Fruit fly (Drosophila melanogaster) whole organism, embryonic: ENCODE measurements around the gene sage.

Experiments
- Atf-2 ChIP-seq: fragments of 200-800 bp; sonication (Bioruptor generic); optimal IDR thresholded peaks from 2 replicates; lab custom pipeline; 2016; ENCODE audit warnings: missing biosample characterization, missing genetic modification characterization
- CG10267 ChIP-seq: fragments of 200-800 bp; sonication (Bioruptor generic); optimal IDR thresholded peaks from 2 replicates; lab custom pipeline; 2018; ENCODE audit warnings: missing biosample characterization, mild to moderate bottlenecking, missing genetic modification characterization, moderate library complexity
- CG12659 ChIP-seq: fragments of 200-800 bp; sonication (Bioruptor generic); optimal IDR thresholded peaks from 3 replicates; lab custom pipeline; 2017; ENCODE audit warnings: mild to moderate bottlenecking, missing biosample characterization, missing genetic modification reagents, missing genetic modification characterization
- CG13123 ChIP-seq: fragments of 200-800 bp; sonication (Bioruptor generic); optimal IDR thresholded peaks from 2 replicates; lab custom pipeline; 2016; ENCODE audit warnings: missing biosample characterization, missing genetic modification characterization
- CG13624 ChIP-seq: fragments of 200-800 bp; sonication (Bioruptor generic); optimal IDR thresholded peaks from 2 replicates; lab custom pipeline; 2016; ENCODE audit warnings: missing biosample characterization, missing genetic modification characterization
- CG14710 ChIP-seq: fragments of 200-800 bp; sonication (Bioruptor generic); optimal IDR thresholded peaks from 3 replicates; lab custom pipeline; 2019; ENCODE audit warnings: missing biosample characterization, mild to moderate bottlenecking, missing genetic modification characterization, moderate library complexity
- CG1647 ChIP-seq: fragments of 200-800 bp; sonication (Bioruptor generic); optimal IDR thresholded peaks from 3 replicates; lab custom pipeline; 2016; ENCODE audit warnings: missing biosample characterization, missing genetic modification characterization
- CG17359 ChIP-seq: fragments of 200-800 bp; sonication (Bioruptor generic); optimal IDR thresholded peaks from 3 replicates; lab custom pipeline; 2018; ENCODE audit warnings: missing biosample characterization, mild to moderate bottlenecking, missing genetic modification characterization, moderate library complexity
- CG33213 ChIP-seq: fragments of 200-800 bp; sonication (Bioruptor generic); optimal IDR thresholded peaks from 3 replicates; lab custom pipeline; 2016; ENCODE audit warnings: missing biosample characterization, missing genetic modification characterization
- CG34224 ChIP-seq: fragments of 200-800 bp; sonication (Bioruptor generic); IDR thresholded peaks from 3 replicates; pipeline ENCODE4 v1.3.6; 2022; ENCODE audit warnings: missing biosample characterization, missing genetic modification characterization; ENCODE audit not compliant: partially characterized antibody
- CG34376 ChIP-seq: fragments of 200-800 bp; sonication (Bioruptor generic); optimal IDR thresholded peaks from 2 replicates; lab custom pipeline; 2018; ENCODE audit warnings: missing biosample characterization, mild to moderate bottlenecking, missing genetic modification characterization
- CG3726 ChIP-seq: fragments of 200-800 bp; sonication (Bioruptor generic); IDR thresholded peaks from 3 replicates; pipeline ENCODE4, ENCODE4 v1.3.6; 2022; ENCODE audit warnings: missing biosample characterization, missing genetic modification characterization
- CG3847 ChIP-seq: fragments of 200-800 bp; sonication (Bioruptor generic); IDR thresholded peaks from 2 replicates; pipeline ENCODE4 v1.3.6; 2022; ENCODE audit warnings: missing biosample characterization, missing genetic modification characterization
- CG6689 ChIP-seq: fragments of 200-800 bp; sonication (Bioruptor generic); IDR thresholded peaks from 2 replicates; pipeline ENCODE4 v1.3.6; 2022; ENCODE audit warnings: missing biosample characterization, missing genetic modification characterization
- CG7357 ChIP-seq: fragments of 200-800 bp; sonication (Bioruptor generic); IDR thresholded peaks from 3 replicates; pipeline ENCODE4 v1.3.6; 2022; ENCODE audit warnings: missing biosample characterization, missing genetic modification characterization
- CG8290 ChIP-seq, 3 experiments: fragments of 200-800 bp; sonication (Bioruptor generic); optimal IDR thresholded peaks; 2 replicates each; lab custom pipeline; 2016 to 2019; ENCODE audit warnings: missing biosample characterization in 3 of 3, missing genetic modification characterization in 3 of 3, mild to moderate bottlenecking in 2 of 3, moderate library complexity in 1 of 3
- CG9437 ChIP-seq: fragments of 200-800 bp; sonication (Bioruptor generic); optimal IDR thresholded peaks from 2 replicates; lab custom pipeline; 2018; ENCODE audit warnings: missing biosample characterization, mild to moderate bottlenecking, missing genetic modification characterization
- CG9727 ChIP-seq: fragments of 200-800 bp; sonication (Bioruptor generic); optimal IDR thresholded peaks from 3 replicates; lab custom pipeline; 2017; ENCODE audit warnings: missing biosample characterization, mild to moderate bottlenecking, missing genetic modification characterization
- CG9932 ChIP-seq: fragments of 200-800 bp; sonication (Bioruptor generic); IDR thresholded peaks from 2 replicates; pipeline ENCODE4 v1.3.6; 2022; ENCODE audit warnings: missing biosample characterization, missing genetic modification characterization
- D ChIP-seq, 2 experiments: fragments of 200-800 bp in 1 of 2; fragments of >200 bp in 1 of 2; sonication (Bioruptor generic) in 1 of 2; optimal IDR thresholded peaks; 2 replicates in 1 of 2; 3 replicates in 1 of 2; lab custom pipeline; 2017; ENCODE audit warnings: mild to moderate bottlenecking in 1 of 2, missing biosample characterization in 1 of 2, missing genetic modification characterization in 1 of 2, missing genetic modification reagents in 1 of 2
- Gsc ChIP-seq: fragments of 200-800 bp; sonication (Bioruptor generic); IDR thresholded peaks from 2 replicates; pipeline ENCODE4 v1.3.6; 2022; ENCODE audit warnings: missing biosample characterization, missing genetic modification characterization
- Hr51 ChIP-seq, 2 experiments: fragments of 200-800 bp; sonication (Bioruptor generic); optimal IDR thresholded peaks; 2 replicates in 1 of 2; 3 replicates in 1 of 2; lab custom pipeline; 2016 to 2018; ENCODE audit warnings: missing biosample characterization in 2 of 2, missing genetic modification characterization in 2 of 2, mild to moderate bottlenecking in 1 of 2, moderate library complexity in 1 of 2
- Lhr ChIP-seq: fragments of 200-800 bp; sonication (Bioruptor generic); optimal IDR thresholded peaks from 3 replicates; lab custom pipeline; 2017; ENCODE audit warnings: mild to moderate bottlenecking, missing biosample characterization, missing genetic modification reagents, missing genetic modification characterization
- Lpt ChIP-seq: fragments of >200 bp; optimal IDR thresholded peaks from 2 replicates; lab custom pipeline; 2018; ENCODE audit warnings: missing biosample characterization, missing genetic modification characterization
- MBD-R2 ChIP-seq: fragments of 200-800 bp; sonication (Bioruptor generic); IDR thresholded peaks from 2 replicates; pipeline ENCODE4 v1.3.6; 2022; ENCODE audit warnings: missing biosample characterization, missing genetic modification characterization
- MESR4 ChIP-seq: fragments of 200-800 bp; sonication (Bioruptor generic); optimal IDR thresholded peaks from 2 replicates; lab custom pipeline; 2018; ENCODE audit warnings: missing biosample characterization, mild to moderate bottlenecking, missing genetic modification characterization, moderate library complexity
- Max ChIP-seq: fragments of 200-800 bp; sonication (Bioruptor generic); optimal IDR thresholded peaks from 2 replicates; lab custom pipeline; 2016; ENCODE audit warnings: missing biosample characterization, mild to moderate bottlenecking, missing genetic modification characterization
- Nf-YC ChIP-seq: fragments of 200-800 bp; optimal IDR thresholded peaks from 3 replicates; lab custom pipeline; 2019; ENCODE audit warnings: missing biosample characterization, mild to moderate bottlenecking, missing genetic modification characterization, moderate library complexity
- PHDP ChIP-seq: fragments of 200-800 bp; sonication (Bioruptor generic); optimal IDR thresholded peaks from 3 replicates; lab custom pipeline; 2018; ENCODE audit warnings: missing biosample characterization, mild to moderate bottlenecking, missing genetic modification characterization, moderate library complexity
- ara ChIP-seq: fragments of 200-800 bp; sonication (Bioruptor generic); IDR thresholded peaks from 2 replicates; pipeline ENCODE4 v1.3.6; 2022; ENCODE audit warnings: missing biosample characterization, missing genetic modification characterization
- croc ChIP-seq: fragments of 200-800 bp; sonication (Bioruptor generic); conservative IDR thresholded peaks from 3 replicates; pipeline ENCODE4 v1.3.6; 2022; ENCODE audit warnings: missing biosample characterization, missing genetic modification characterization
- disco-r ChIP-seq: fragments of 200-800 bp; sonication (Bioruptor generic); optimal IDR thresholded peaks from 2 replicates; lab custom pipeline; 2016; ENCODE audit warnings: missing biosample characterization, missing genetic modification characterization
- ewg ChIP-seq: fragments of 200-800 bp; sonication (Bioruptor generic); optimal IDR thresholded peaks from 3 replicates; lab custom pipeline; 2017; ENCODE audit warnings: mild to moderate bottlenecking, missing biosample characterization, missing genetic modification reagents, missing genetic modification characterization
- exex ChIP-seq: fragments of 200-800 bp; sonication (Bioruptor generic); optimal IDR thresholded peaks from 4 replicates; lab custom pipeline; 2018; ENCODE audit warnings: missing biosample characterization, mild to moderate bottlenecking, missing genetic modification characterization, moderate library complexity
- fu2 ChIP-seq: fragments of 200-800 bp; sonication (Bioruptor generic); optimal IDR thresholded peaks from 2 replicates; lab custom pipeline; 2016; ENCODE audit warnings: missing biosample characterization, missing genetic modification characterization
- gfzf ChIP-seq: fragments of 200-800 bp; sonication (Bioruptor generic); optimal IDR thresholded peaks from 2 replicates; lab custom pipeline; 2016; ENCODE audit warnings: missing biosample characterization, mild to moderate bottlenecking, missing genetic modification characterization, moderate library complexity
- gsb ChIP-seq: fragments of 200-800 bp; sonication (Bioruptor generic); IDR thresholded peaks from 2 replicates; pipeline ENCODE4 v1.3.6; 2022; ENCODE audit warnings: missing biosample characterization, missing genetic modification characterization
- kay ChIP-seq: fragments of 200-800 bp; sonication (Bioruptor generic); optimal IDR thresholded peaks from 2 replicates; lab custom pipeline; 2016; ENCODE audit warnings: missing biosample characterization, missing genetic modification characterization
- lola ChIP-seq, 3 experiments: fragments of >200 bp in 2 of 3; fragments of 200-800 bp in 1 of 3; sonication (Bioruptor generic) in 1 of 3; optimal IDR thresholded peaks; 2 replicates each; lab custom pipeline; 2017 to 2019; ENCODE audit warnings: missing biosample characterization in 3 of 3, missing genetic modification characterization in 3 of 3, mild to moderate bottlenecking in 1 of 3, moderate library complexity in 1 of 3
- nmo ChIP-seq: fragments of 200-800 bp; sonication (Bioruptor generic); optimal IDR thresholded peaks from 2 replicates; lab custom pipeline; 2018; ENCODE audit warnings: missing biosample characterization, mild to moderate bottlenecking, missing genetic modification characterization, moderate library complexity
- onecut ChIP-seq: fragments of 200-800 bp; sonication (Bioruptor generic); IDR thresholded peaks from 2 replicates; pipeline ENCODE4 v1.3.6; 2022; ENCODE audit warnings: missing biosample characterization, missing genetic modification characterization
- pb ChIP-seq: fragments of 200-800 bp; sonication (Bioruptor generic); optimal IDR thresholded peaks from 3 replicates; lab custom pipeline; 2016; ENCODE audit warnings: missing biosample characterization, missing genetic modification characterization
- rib ChIP-seq: fragments of 200-800 bp; sonication (Bioruptor generic); IDR thresholded peaks from 2 replicates; pipeline ENCODE4 v1.3.6; 2022; ENCODE audit warnings: missing biosample characterization, missing genetic modification characterization
- seq ChIP-seq: fragments of 200-800 bp; sonication (Bioruptor generic); IDR thresholded peaks from 2 replicates; pipeline ENCODE4 v1.3.6; 2022; ENCODE audit warnings: missing biosample characterization, missing genetic modification characterization
- slbo ChIP-seq: fragments of 200-800 bp; sonication (Bioruptor generic); IDR thresholded peaks from 2 replicates; pipeline ENCODE4 v1.3.6; 2022; ENCODE audit warnings: missing biosample characterization, missing genetic modification characterization
- sob ChIP-seq: fragments of 200-800 bp; sonication (Bioruptor generic); IDR thresholded peaks from 2 replicates; pipeline ENCODE4 v1.3.6; 2022; ENCODE audit warnings: missing biosample characterization, missing genetic modification characterization
- unc-4 ChIP-seq: fragments of 200-800 bp; sonication (Bioruptor generic); IDR thresholded peaks from 2 replicates; pipeline ENCODE4 v1.3.6; 2022; ENCODE audit warnings: missing biosample characterization, missing genetic modification characterization; ENCODE audit not compliant: partially characterized antibody
- zen ChIP-seq: fragments of 200-800 bp; sonication (Bioruptor generic); optimal IDR thresholded peaks from 3 replicates; lab custom pipeline; 2018; ENCODE audit warnings: missing biosample characterization, mild to moderate bottlenecking, missing genetic modification characterization, moderate library complexity

Gene sage

dm6 chr3R:9266765-9267164, 2.8 kb upstream of the sage start, which contains the start of the genes TrpRS and Vps16A (continued):
- TF ChIP-seq Gsc (GFP tag; lab: Robert Waterston, UW) (no peak), lola (GFP tag; optimal IDR thresholded peaks at IDR 0.05; lab: Kevin White, UChicago) (no peak), Lhr (GFP tag; lab: Kevin White, UChicago) (peak; percentile 4), PHDP (tag; lab: Kevin White, UChicago) (no peak), CG13123 (GFP tag; lab: Kevin White, UChicago) (no peak), CG14710 (tag; lab: Kevin White, UChicago) (peak; percentile 59), sob (GFP tag; lab: Robert Waterston, UW) (0 out of 2 replicates have a peak, but pooled peaks have one; percentile 22), pb (GFP tag; lab: Kevin White, UChicago) (no peak), CG34224 (peak; percentile 99), seq (no peak), unc-4 (GFP tag; lab: Robert Waterston, UW) (peak; percentile 98), fu2 (GFP tag; lab: Kevin White, UChicago) (no peak), CG8290 (GFP tag; optimal IDR thresholded peaks at IDR 0.05; lab: Kevin White, UChicago) (peak; percentile 39), CG8290 (tag; optimal IDR thresholded peaks at IDR 0.05; lab: Kevin White, UChicago) (no peak)

dm6 chr3R:9260421-9260973, 3.4 kb downstream of the sage start, which contains the start of gene ATP6AP2:
Gene ATP6AP2, plus strand, starts transcription at chr3R:9260638.
- TF ChIP-seq zen (tag; lab: Kevin White, UChicago) (peak; percentile 40), gfzf (GFP tag; lab: Kevin White, UChicago) (peak; percentile 5), CG9932 (GFP tag; lab: Robert Waterston, UW) (peak; percentile 84), gsb (GFP tag; lab: Robert Waterston, UW) (no peak), CG3847 (GFP tag; lab: Robert Waterston, UW) (peak; percentile 74), MESR4 (peak; percentile 99), CG12659 (GFP tag; lab: Kevin White, UChicago) (peak; percentile 85), CG13624 (GFP tag; lab: Kevin White, UChicago) (peak; percentile 6), croc (GFP tag; lab: Robert Waterston, UW) (no peak), slbo (GFP tag; lab: Robert Waterston, UW) (peak; percentile 74), MBD-R2 (GFP tag; lab: Robert Waterston, UW) (peak; percentile 87), CG33213 (GFP tag; lab: Kevin White, UChicago) (peak; percentile 10), kay (peak; percentile 30), rib (GFP tag; lab: Robert Waterston, UW) (no peak), CG9437 (GFP tag; lab: Kevin White, UChicago) (no peak), nmo (peak; percentile 71), CG34376 (GFP tag; lab: Kevin White, UChicago) (peak; percentile 54), CG10267 (tag; lab: Kevin White, UChicago) (peak; percentile 63), Lpt (GFP tag; lab: Kevin White, UChicago) (no peak), CG1647 (GFP tag; lab: Kevin White, UChicago) (peak; percentile 10), Atf-2 (GFP tag; lab: Kevin White, UChicago) (no peak), disco-r (no peak), Hr51 (GFP tag; optimal IDR thresholded peaks at IDR 0.05; lab: Kevin White, UChicago) (no peak), CG7357 (GFP tag; lab: Robert Waterston, UW) (0 out of 3 replicates have a peak, but pooled peaks have one; percentile 7), CG17359 (tag; lab: Kevin White, UChicago) (peak; percentile 65), CG9727 (peak; percentile 43), onecut (peak; percentile 51), CG3726 (GFP tag; lab: Robert Waterston, UW) (no peak), Nf-YC (tag; lab: Kevin White, UChicago) (peak; percentile 70), ara (GFP tag; lab: Robert Waterston, UW) (no peak), D (optimal IDR thresholded peaks at IDR 0.05; lab: Kevin White, UChicago) (no peak), D (GFP tag; optimal IDR thresholded peaks at IDR 0.05; lab: Kevin White, UChicago) (no peak), Max (GFP tag; lab: Kevin White, UChicago) (peak; percentile 47), CG6689 (0 out of 2 replicates have a peak, but pooled peaks have one; percentile 19), ewg (GFP tag; lab: Kevin White, UChicago) (peak; percentile 52), exex (peak; percentile 25)
